Fruit fly (Drosophila melanogaster): ENCODE results near the gene CG10561.
A peak's percentile ranks its signal among the peaks of the same experiment; 100 is the strongest.

CG10561 gene

DNA sequence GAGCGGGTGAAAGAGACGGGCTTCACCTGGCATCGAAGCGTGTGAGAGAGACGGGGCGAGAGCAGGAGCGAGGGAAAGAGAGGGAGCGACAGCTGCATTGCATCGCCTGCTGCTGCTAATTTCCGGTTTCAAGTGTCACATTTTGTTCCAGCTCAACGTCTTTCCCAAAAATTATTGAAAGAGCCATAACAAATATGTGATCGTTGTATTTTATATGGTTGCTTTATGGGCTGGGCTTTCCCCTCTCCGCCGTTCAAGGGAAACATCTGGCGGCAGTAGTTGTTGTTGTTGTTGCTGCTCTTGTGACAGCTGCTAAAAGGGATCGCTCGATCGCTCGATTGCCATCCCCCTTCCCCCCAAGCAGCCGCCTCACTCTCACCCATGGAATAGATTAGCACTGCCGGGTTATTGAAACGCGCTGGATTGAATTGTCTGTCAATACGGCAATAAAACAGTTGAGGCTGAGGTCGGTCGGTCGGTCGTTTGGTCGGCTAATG, 40.7 kb downstream of the CG10561 start (continued):
- TF ChIP-seq Bgb (GFP tag; IDR thresholded peaks at IDR 0.05; ENCODE audit: partially characterized antibody) (no peak), pfk (GFP tag; optimal IDR thresholded peaks at IDR 0.05) (peak; percentile 84), CG13894 (tag; optimal IDR thresholded peaks at IDR 0.05) (peak; percentile 26), Optix (GFP tag; IDR thresholded peaks at IDR 0.05) (peak; percentile 44; the same call in 1 of the 3 replicates), Trl (optimal IDR thresholded peaks at IDR 0.05) (peak in 1 of 2 experiments; percentile 22), Trl (GFP tag; optimal IDR thresholded peaks at IDR 0.05) (no peak), HmgZ (tag; optimal IDR thresholded peaks at IDR 0.05) (no peak), twi (tag; optimal IDR thresholded peaks at IDR 0.05) (peak; percentile 98), CG32772 (GFP tag; IDR thresholded peaks at IDR 0.05) (no peak), dysf (GFP tag; IDR thresholded peaks at IDR 0.05) (no peak), repo (GFP tag; optimal IDR thresholded peaks at IDR 0.05) (no peak), trh (GFP tag; optimal IDR thresholded peaks at IDR 0.05) (no peak), CG3407 (GFP tag; optimal IDR thresholded peaks at IDR 0.05) (no peak), CG15696 (tag; optimal IDR thresholded peaks at IDR 0.05) (peak; percentile 13), zen (tag; optimal IDR thresholded peaks at IDR 0.05) (peak; percentile 44), nmo (GFP tag; optimal IDR thresholded peaks at IDR 0.05) (peak; percentile 19), nau (GFP tag; optimal IDR thresholded peaks at IDR 0.05) (no peak), Dfd (GFP tag; optimal IDR thresholded peaks at IDR 0.05) (no peak), da (GFP tag; optimal IDR thresholded peaks at IDR 0.05) (peak; percentile 96), Ssrp (tag; optimal IDR thresholded peaks at IDR 0.05) (no peak), BEAF-32 (GFP tag; optimal IDR thresholded peaks at IDR 0.05) (no peak), bigmax (GFP tag; optimal IDR thresholded peaks at IDR 0.05) (no peak), CG1832 (GFP tag; optimal IDR thresholded peaks at IDR 0.05) (peak; percentile 91), CG18262 (tag; optimal IDR thresholded peaks at IDR 0.05) (no peak), pros (GFP tag; optimal IDR thresholded peaks at IDR 0.05) (peak; percentile 97), CG4360 (GFP tag; IDR thresholded peaks at IDR 0.05) (peak; percentile 99), pnt (GFP tag; optimal IDR thresholded peaks at IDR 0.05) (no peak), CG2678 (tag; optimal IDR thresholded peaks at IDR 0.05) (peak; percentile 19), hth (optimal IDR thresholded peaks at IDR 0.05) (peak; percentile 13), hkb (optimal IDR thresholded peaks at IDR 0.05) (no peak), hkb (GFP tag; IDR thresholded peaks at IDR 0.05) (no peak), Eip74EF (GFP tag; optimal IDR thresholded peaks at IDR 0.05) (peak in 1 of 2 experiments; percentile 59), grn (GFP tag; optimal IDR thresholded peaks at IDR 0.05) (peak; percentile 42), az2 (GFP tag; optimal IDR thresholded peaks at IDR 0.05) (no peak), CG7928 (GFP tag; optimal IDR thresholded peaks at IDR 0.05) (no peak), CG9727 (GFP tag; optimal IDR thresholded peaks at IDR 0.05) (peak; percentile 50), caup (GFP tag; optimal IDR thresholded peaks at IDR 0.05; ENCODE audit: severe bottlenecking) (peak; percentile 33), PHDP (tag; optimal IDR thresholded peaks at IDR 0.05) (no peak), cg (GFP tag; optimal IDR thresholded peaks at IDR 0.05) (peak; percentile 34), Doc2 (GFP tag; IDR thresholded peaks at IDR 0.05) (no peak), CG6813 (GFP tag; optimal IDR thresholded peaks at IDR 0.05) (no peak), lab (GFP tag; optimal IDR thresholded peaks at IDR 0.05) (peak; percentile 12), CG16779 (GFP tag; IDR thresholded peaks at IDR 0.05) (no peak), CG2116 (GFP tag; optimal IDR thresholded peaks at IDR 0.05) (no peak), sob (GFP tag; IDR thresholded peaks at IDR 0.05) (no peak), hbn (GFP tag; IDR thresholded peaks at IDR 0.05; ENCODE audit: partially characterized antibody) (no peak), gfzf (GFP tag; optimal IDR thresholded peaks at IDR 0.05) (no peak), NK7.1 (GFP tag; optimal IDR thresholded peaks at IDR 0.05) (no peak), CoRest (tag; optimal IDR thresholded peaks at IDR 0.05) (no peak), dan (GFP tag; IDR thresholded peaks at IDR 0.05) (no peak), scrt (GFP tag; optimal IDR thresholded peaks at IDR 0.05) (no peak)

Data from whole organism, embryonic.